Worm (Caenorhabditis elegans): ENCODE data around the gene hrg-1.

The hrg-1 gene

ce11 chrX:3994418-3994817 is 21.6 kb downstream of the hrg-1 start (continued):
- peak in 1 of 2 experiments; percentile 12 for TF ChIP-seq rec-8 (tag; optimal IDR thresholded peaks at IDR 0.05)
- no peak for TF ChIP-seq cebp-2 (GFP tag; IDR thresholded peaks at IDR 0.05)
- peak; percentile 73 for TF ChIP-seq rpc-1 (optimal IDR thresholded peaks at IDR 0.05)
- TF ChIP-seq rpc-1 (tag; optimal IDR thresholded peaks at IDR 0.05) = peak; percentile 82
- 0 out of 2 replicates have a peak, but pooled peaks have one; percentile 43 for TF ChIP-seq egl-44 (GFP tag; IDR thresholded peaks at IDR 0.05)
- no peak for TF ChIP-seq Y95B8A.8 (GFP tag; IDR thresholded peaks at IDR 0.05)
- peak; percentile 14 for TF ChIP-seq attf-5 (GFP tag; optimal IDR thresholded peaks at IDR 0.05)
- TF ChIP-seq ets-4 (GFP tag; optimal IDR thresholded peaks at IDR 0.05) = no peak
- TF ChIP-seq tbx-9 (tag; optimal IDR thresholded peaks at IDR 0.05; ENCODE audit: borderline replicate concordance) = no peak
- TF ChIP-seq hlh-26 (GFP tag; conservative IDR thresholded peaks at IDR 0.05) = no peak
- TF ChIP-seq dox-1 (GFP tag; IDR thresholded peaks at IDR 0.05) = no peak
- no peak for TF ChIP-seq lin-54 (GFP tag; optimal IDR thresholded peaks at IDR 0.05)
- no peak for TF ChIP-seq mes-4 (tag; optimal IDR thresholded peaks at IDR 0.05)
- peak; percentile 71 for TF ChIP-seq die-1 (tag; optimal IDR thresholded peaks at IDR 0.05)
- peak; percentile 5 for TF ChIP-seq snpc-1.3 (tag; optimal IDR thresholded peaks at IDR 0.05; ENCODE audit: insufficient read depth)
- TF ChIP-seq T07F8.4 (tag; optimal IDR thresholded peaks at IDR 0.05) = no peak
- TF ChIP-seq mxl-1 (tag; optimal IDR thresholded peaks at IDR 0.05) = peak; percentile 8
- 0 out of 2 replicates have a peak, but pooled peaks have one; percentile 55 for TF ChIP-seq ztf-25 (GFP tag; IDR thresholded peaks at IDR 0.05)
- no peak for TF ChIP-seq akir-1 (GFP tag; optimal IDR thresholded peaks at IDR 0.05)
- no peak for TF ChIP-seq Y67H2A.10 (GFP tag; conservative IDR thresholded peaks at IDR 0.05)

ce11 chrX:3991652-3992051 is 24.4 kb downstream of the hrg-1 start:
- no peak for TF ChIP-seq mcd-1 (GFP tag; IDR thresholded peaks at IDR 0.05)
- TF ChIP-seq athp-1 (tag; optimal IDR thresholded peaks at IDR 0.05) = no peak
- no peak for TF ChIP-seq F57A8.1 (GFP tag; optimal IDR thresholded peaks at IDR 0.05)
- TF ChIP-seq sptf-2 (GFP tag; optimal IDR thresholded peaks at IDR 0.05) = no peak
- TF ChIP-seq nhr-90 (tag; optimal IDR thresholded peaks at IDR 0.05) = no peak

ce11 chrX:3990941-3991340 is 25.1 kb downstream of the hrg-1 start:
- TF ChIP-seq attf-3 (GFP tag; conservative IDR thresholded peaks at IDR 0.05) (no peak), mel-28 (tag; optimal IDR thresholded peaks at IDR 0.05; ENCODE audit: borderline replicate concordance) (no peak), ets-4 (GFP tag; optimal IDR thresholded peaks at IDR 0.05) (no peak), F57A8.1 (GFP tag; optimal IDR thresholded peaks at IDR 0.05) (no peak), lag-1 (GFP tag; IDR thresholded peaks at IDR 0.05) (no peak), aptf-3 (GFP tag; IDR thresholded peaks at IDR 0.05) (no peak), zfh-2 (GFP tag; conservative IDR thresholded peaks at IDR 0.05) (no peak), D2030.7 (GFP tag; IDR thresholded peaks at IDR 0.05) (no peak), cebp-2 (GFP tag; IDR thresholded peaks at IDR 0.05) (no peak), egl-44 (GFP tag; IDR thresholded peaks at IDR 0.05) (no peak), Y95B8A.8 (GFP tag; IDR thresholded peaks at IDR 0.05) (no peak)

- no peak for TF ChIP-seq sptf-2 (GFP tag; optimal IDR thresholded peaks at IDR 0.05)
- no peak for TF ChIP-seq cebp-1 (GFP tag; IDR thresholded peaks at IDR 0.05)
- peak; percentile 32 for TF ChIP-seq cebp-1 (tag; optimal IDR thresholded peaks at IDR 0.05)
Measured at ce11 chrX:3990495-3990894, 25.5 kb downstream of the hrg-1 start.

ce11 chrX:3988575-3988974 is 27.4 kb downstream of the hrg-1 start:
- TF ChIP-seq die-1 (tag; optimal IDR thresholded peaks at IDR 0.05) (no peak), ceh-91 (GFP tag; IDR thresholded peaks at IDR 0.05) (no peak), rec-8 (tag; optimal IDR thresholded peaks at IDR 0.05) (no peak), sea-2 (GFP tag; IDR thresholded peaks at IDR 0.05) (no peak), F22D6.2 (tag; optimal IDR thresholded peaks at IDR 0.05) (no peak), pbrm-1 (GFP tag; IDR thresholded peaks at IDR 0.05) (no peak), B0035.1 (tag; optimal IDR thresholded peaks at IDR 0.05) (no peak), atf-7 (tag; optimal IDR thresholded peaks at IDR 0.05) (no peak), attf-3 (GFP tag; conservative IDR thresholded peaks at IDR 0.05) (no peak), unc-62 (GFP tag; optimal IDR thresholded peaks at IDR 0.05) (no peak), K11D2.4 (GFP tag; IDR thresholded peaks at IDR 0.05) (no peak), repo-1 (tag; optimal IDR thresholded peaks at IDR 0.05) (no peak), hmg-1.2 (GFP tag; IDR thresholded peaks at IDR 0.05) (no peak), Y53G8AR.9 (GFP tag; conservative IDR thresholded peaks at IDR 0.05) (no peak)
